Fruit fly (Drosophila melanogaster): ENCODE measurements around the gene Zip102B.
A peak's percentile ranks its signal among the peaks of the same experiment; 100 is the strongest.

Gene Zip102B

dm6 chr4:314672-315266 lies 882 bp upstream of the Zip102B start, which contains the start of gene Rnf11 (continued):
- TF ChIP-seq trh (GFP tag; optimal IDR thresholded peaks at IDR 0.05): no peak
- peak; percentile 36 for TF ChIP-seq CoRest (tag; optimal IDR thresholded peaks at IDR 0.05)
- TF ChIP-seq CG12071 (GFP tag; optimal IDR thresholded peaks at IDR 0.05): no peak
- no peak for TF ChIP-seq CG2678 (tag; optimal IDR thresholded peaks at IDR 0.05)
- TF ChIP-seq CG10654 (GFP tag; optimal IDR thresholded peaks at IDR 0.05): no peak
- TF ChIP-seq CHES-1-like (GFP tag; optimal IDR thresholded peaks at IDR 0.05): no peak
- TF ChIP-seq C15 (GFP tag; IDR thresholded peaks at IDR 0.05): no peak
- peak; percentile 26 for TF ChIP-seq CG1602 (GFP tag; optimal IDR thresholded peaks at IDR 0.05)
- TF ChIP-seq CG15479 (GFP tag; optimal IDR thresholded peaks at IDR 0.05): no peak
- TF ChIP-seq toy (GFP tag; IDR thresholded peaks at IDR 0.05): no peak
- no peak for TF ChIP-seq CG10979 (tag; optimal IDR thresholded peaks at IDR 0.05)
- TF ChIP-seq TFAM (GFP tag; optimal IDR thresholded peaks at IDR 0.05): no peak
- no peak for TF ChIP-seq bcd (GFP tag; optimal IDR thresholded peaks at IDR 0.05)
- no peak for TF ChIP-seq CG17361 (GFP tag; IDR thresholded peaks at IDR 0.05)
- no peak for TF ChIP-seq sim (GFP tag; IDR thresholded peaks at IDR 0.05)
- no peak for TF ChIP-seq schlank (tag; optimal IDR thresholded peaks at IDR 0.05)
- TF ChIP-seq CG4820 (GFP tag; optimal IDR thresholded peaks at IDR 0.05): peak; percentile 11
- TF ChIP-seq ftz-f1 (GFP tag; optimal IDR thresholded peaks at IDR 0.05): no peak
- no peak for TF ChIP-seq ase (GFP tag; IDR thresholded peaks at IDR 0.05)
- no peak for TF ChIP-seq CG9609 (GFP tag; optimal IDR thresholded peaks at IDR 0.05)
- no peak for TF ChIP-seq her (GFP tag; optimal IDR thresholded peaks at IDR 0.05)
- no peak for TF ChIP-seq ken (GFP tag; IDR thresholded peaks at IDR 0.05)
- no peak for TF ChIP-seq sug (tag; optimal IDR thresholded peaks at IDR 0.05)
- TF ChIP-seq kah (GFP tag; optimal IDR thresholded peaks at IDR 0.05): no peak
- TF ChIP-seq CG11247 (GFP tag; IDR thresholded peaks at IDR 0.05): no peak
- TF ChIP-seq vvl (GFP tag; IDR thresholded peaks at IDR 0.05): peak; percentile 67; the same call in 1 of the 2 replicates
- no peak for TF ChIP-seq kay (GFP tag; optimal IDR thresholded peaks at IDR 0.05)
- TF ChIP-seq gfzf (GFP tag; optimal IDR thresholded peaks at IDR 0.05): peak; percentile 57
- no peak for TF ChIP-seq Six4 (GFP tag; optimal IDR thresholded peaks at IDR 0.05)
- TF ChIP-seq CG8765 (GFP tag; IDR thresholded peaks at IDR 0.05): no peak
- TF ChIP-seq CG33557 (GFP tag; optimal IDR thresholded peaks at IDR 0.05): peak; percentile 2
- TF ChIP-seq CTCF (GFP tag; optimal IDR thresholded peaks at IDR 0.05): no peak
- TF ChIP-seq tx (GFP tag; optimal IDR thresholded peaks at IDR 0.05): no peak
- TF ChIP-seq CG7928 (GFP tag; optimal IDR thresholded peaks at IDR 0.05): no peak
- no peak for TF ChIP-seq CG11085 (GFP tag; IDR thresholded peaks at IDR 0.05)
- no peak for TF ChIP-seq Ada2b (GFP tag; IDR thresholded peaks at IDR 0.05)
- TF ChIP-seq CG16863 (GFP tag; optimal IDR thresholded peaks at IDR 0.05): no peak
- TF ChIP-seq Gsc (GFP tag; IDR thresholded peaks at IDR 0.05): no peak
- no peak for TF ChIP-seq CkIIα-i1 (GFP tag; IDR thresholded peaks at IDR 0.05)
- TF ChIP-seq Sox100B (GFP tag; optimal IDR thresholded peaks at IDR 0.05): no peak
- TF ChIP-seq CG3065 (GFP tag; optimal IDR thresholded peaks at IDR 0.05): no peak
- no peak for TF ChIP-seq E2f2 (GFP tag; IDR thresholded peaks at IDR 0.05)
- no peak for TF ChIP-seq CG2129 (GFP tag; IDR thresholded peaks at IDR 0.05; ENCODE audit: partially characterized antibody)
- no peak for TF ChIP-seq Dek (tag; optimal IDR thresholded peaks at IDR 0.05)
- TF ChIP-seq CG17912 (GFP tag; optimal IDR thresholded peaks at IDR 0.05): no peak
- TF ChIP-seq CG11723 (GFP tag; optimal IDR thresholded peaks at IDR 0.05): peak; percentile 81
- TF ChIP-seq CG16779 (GFP tag; IDR thresholded peaks at IDR 0.05): no peak
- TF ChIP-seq ERR (GFP tag; optimal IDR thresholded peaks at IDR 0.05): no peak
- TF ChIP-seq CrebB (tag; optimal IDR thresholded peaks at IDR 0.05): no peak
- TF ChIP-seq CG14441 (GFP tag; IDR thresholded peaks at IDR 0.05): no peak
- TF ChIP-seq Atf-2 (GFP tag; optimal IDR thresholded peaks at IDR 0.05): no peak
- TF ChIP-seq mam (GFP tag; optimal IDR thresholded peaks at IDR 0.05): peak; percentile 9
- TF ChIP-seq CG14667 (GFP tag; IDR thresholded peaks at IDR 0.05): no peak

Data from whole organism, embryonic.